Worm (Caenorhabditis elegans) whole organism, L1 larva: ENCODE results near the gene C33A12.3.

Source experiments
- C16A3.4 ChIP-seq: fragments of 150-350 bp; optimal IDR thresholded peaks from 2 replicates; lab custom pipeline; 2014; ENCODE audit warnings: missing biosample characterization, missing genetic modification characterization
- F16B12.6 ChIP-seq: fragments of 150-350 bp; optimal IDR thresholded peaks from 2 replicates; lab custom pipeline; 2014; ENCODE audit warnings: missing biosample characterization, missing genetic modification characterization
- aly-2 ChIP-seq: fragments of 150-350 bp; optimal IDR thresholded peaks from 2 replicates; lab custom pipeline; 2014; ENCODE audit warnings: missing biosample characterization, missing genetic modification characterization
- blmp-1 ChIP-seq: fragments of 150-350 bp; optimal IDR thresholded peaks from 2 replicates; lab custom pipeline; 2014; ENCODE audit warnings: missing biosample characterization, missing genetic modification characterization
- ceh-63 ChIP-seq: fragments of 200-800 bp; sonication (Bioruptor generic); optimal IDR thresholded peaks from 2 replicates; lab custom pipeline; 2018; ENCODE audit warnings: mild to moderate bottlenecking, missing genetic modification characterization, missing compliant biosample characterization
- ceh-8 ChIP-seq: fragments of 200-800 bp; sonication (Bioruptor generic); optimal IDR thresholded peaks from 2 replicates; lab custom pipeline; 2018; ENCODE audit warnings: mild to moderate bottlenecking, missing genetic modification characterization, moderate library complexity, missing compliant biosample characterization
- ceh-82 ChIP-seq, 3 experiments: fragments of 150-350 bp in 1 of 3; sonication (generic microtip) in 2 of 3; optimal IDR thresholded peaks; 2 replicates each; lab custom pipeline; 2014 to 2017; ENCODE audit warnings: missing biosample characterization in 3 of 3, missing genetic modification characterization in 3 of 3
- ceh-90 ChIP-seq: sonication (generic microtip); optimal IDR thresholded peaks from 2 replicates; lab custom pipeline; 2016; ENCODE audit warnings: missing genetic modification characterization, missing compliant biosample characterization
- ces-1 ChIP-seq: fragments of 150-350 bp; optimal IDR thresholded peaks from 2 replicates; lab custom pipeline; 2014; ENCODE audit warnings: missing biosample characterization, missing genetic modification reagents, missing genetic modification characterization
- dpl-1 ChIP-seq, 3 experiments: fragments of 150-350 bp in 2 of 3; sonication (generic microtip) in 1 of 3; optimal IDR thresholded peaks; 2 replicates each; lab custom pipeline; 2014 to 2017; ENCODE audit warnings: missing biosample characterization in 3 of 3, missing genetic modification characterization in 3 of 3, missing genetic modification reagents in 3 of 3
- efl-1 ChIP-seq, 4 experiments: fragments of 150-350 bp; optimal IDR thresholded peaks in 3 of 4; peaks in 1 of 4; 1 replicate in 1 of 4; 2 replicates in 3 of 4; lab custom pipeline; 2014; ENCODE audit warnings: missing biosample characterization in 2 of 4, missing genetic modification characterization in 2 of 4, missing genetic modification reagents in 2 of 4
- egl-13 ChIP-seq: sonication (generic microtip); optimal IDR thresholded peaks from 2 replicates; lab custom pipeline; 2016; ENCODE audit warnings: missing genotype, missing genetic modification reagents, missing genetic modification characterization, missing compliant biosample characterization
- egl-27 ChIP-seq, 2 experiments: fragments of 150-350 bp in 1 of 2; sonication (generic microtip); optimal IDR thresholded peaks; 3 replicates each; lab custom pipeline; 2017 to 2018; ENCODE audit warnings: missing biosample characterization in 2 of 2, missing genetic modification characterization in 2 of 2, missing genetic modification reagents in 2 of 2
- elt-2 ChIP-seq: sonication (generic microtip); optimal IDR thresholded peaks from 2 replicates; lab custom pipeline; 2016; ENCODE audit warnings: missing genetic modification characterization, mild to moderate bottlenecking, inconsistent platforms, missing compliant biosample characterization, missing genetic modification reagents
- fkh-4 ChIP-seq: sonication (generic microtip); optimal IDR thresholded peaks from 2 replicates; lab custom pipeline; 2016; ENCODE audit warnings: missing compliant biosample characterization, missing genetic modification characterization, borderline replicate concordance
- hlh-4 ChIP-seq: sonication (generic microtip); optimal IDR thresholded peaks from 2 replicates; lab custom pipeline; 2016; ENCODE audit warnings: mild to moderate bottlenecking, missing genetic modification characterization, missing compliant biosample characterization
- lin-15B ChIP-seq: fragments of 150-350 bp; sonication (generic microtip); optimal IDR thresholded peaks from 3 replicates; lab custom pipeline; 2014; ENCODE audit warnings: missing biosample characterization, missing genetic modification characterization
- lin-35 ChIP-seq, 2 experiments: fragments of 150-350 bp; optimal IDR thresholded peaks; 2 replicates each; lab custom pipeline; 2014; ENCODE audit warnings: missing biosample characterization in 2 of 2, missing genetic modification characterization in 2 of 2, missing genetic modification reagents in 2 of 2
- lir-3 ChIP-seq: sonication (generic microtip); optimal IDR thresholded peaks from 2 replicates; lab custom pipeline; 2016; ENCODE audit warnings: mild to moderate bottlenecking, missing genetic modification characterization, moderate library complexity, missing compliant biosample characterization; ENCODE audit not compliant: poor library complexity
- lsy-2 ChIP-seq, 2 experiments: fragments of 150-350 bp; optimal IDR thresholded peaks; 2 replicates each; lab custom pipeline; 2014; ENCODE audit warnings: missing biosample characterization in 2 of 2, missing genetic modification characterization in 2 of 2
- mab-9 ChIP-seq: fragments of 200-800 bp; sonication (Bioruptor generic); IDR thresholded peaks from 2 replicates; pipeline ENCODE4 v1.3.6; 2022; ENCODE audit warnings: missing genetic modification reagents, missing genetic modification characterization, missing compliant biosample characterization
- mdl-1 ChIP-seq, 2 experiments: fragments of 150-350 bp; optimal IDR thresholded peaks; 2 replicates each; lab custom pipeline; 2014 to 2017; ENCODE audit warnings: missing biosample characterization in 2 of 2, missing genetic modification characterization in 2 of 2, inconsistent platforms in 1 of 2
- nhr-19 ChIP-seq: fragments of 200-800 bp; sonication (Bioruptor generic); conservative IDR thresholded peaks from 2 replicates; pipeline ENCODE4 v1.3.6; 2022; ENCODE audit warnings: missing genetic modification characterization, missing compliant biosample characterization
- nhr-20 ChIP-seq: sonication (generic microtip); optimal IDR thresholded peaks from 2 replicates; lab custom pipeline; 2016; ENCODE audit warnings: mild to moderate bottlenecking, missing genetic modification characterization, missing compliant biosample characterization
- nhr-77 ChIP-seq: fragments of 150-350 bp; optimal IDR thresholded peaks from 2 replicates; lab custom pipeline; 2014; ENCODE audit warnings: missing biosample characterization, missing genetic modification characterization
- nhr-85 ChIP-seq: sonication (generic microtip); peaks from one replicate; lab custom pipeline; 2016; ENCODE audit warnings: missing genetic modification characterization, inconsistent platforms, missing compliant biosample characterization
- nhr-90 ChIP-seq: sonication (generic microtip); optimal IDR thresholded peaks from 2 replicates; lab custom pipeline; 2016; ENCODE audit warnings: mild to moderate bottlenecking, missing genetic modification characterization, missing compliant biosample characterization; ENCODE audit not compliant: poor library complexity
- rnt-1 ChIP-seq: sonication (generic microtip); optimal IDR thresholded peaks from 2 replicates; lab custom pipeline; 2016; ENCODE audit warnings: mild to moderate bottlenecking, missing genetic modification characterization, moderate library complexity, missing compliant biosample characterization
- snpc-4 ChIP-seq: fragments of 150-350 bp; optimal IDR thresholded peaks from 2 replicates; lab custom pipeline; 2014; ENCODE audit warnings: missing biosample characterization, missing genetic modification characterization
- snu-23 ChIP-seq: sonication (generic microtip); optimal IDR thresholded peaks from 2 replicates; lab custom pipeline; 2016; ENCODE audit warnings: missing genetic modification characterization, missing compliant biosample characterization
- sup-37 ChIP-seq: fragments of 200-800 bp; sonication (Bioruptor generic); optimal IDR thresholded peaks from 2 replicates; lab custom pipeline; 2018; ENCODE audit warnings: mild to moderate bottlenecking, missing genetic modification characterization, missing compliant biosample characterization
- unc-30 ChIP-seq: sonication (generic microtip); optimal IDR thresholded peaks from 2 replicates; lab custom pipeline; 2017; ENCODE audit warnings: missing biosample characterization, missing genetic modification characterization
- unc-98 ChIP-seq: fragments of 200-800 bp; sonication (Bioruptor generic); IDR thresholded peaks from 2 replicates; pipeline ENCODE4 v1.3.6; 2022; ENCODE audit warnings: missing genetic modification characterization, missing compliant biosample characterization
- vab-15 ChIP-seq: sonication (generic microtip); optimal IDR thresholded peaks from 2 replicates; lab custom pipeline; 2017; ENCODE audit warnings: missing genotype, mild to moderate bottlenecking, missing genetic modification characterization, missing compliant biosample characterization
- zag-1 ChIP-seq: fragments of 150-350 bp; optimal IDR thresholded peaks from 2 replicates; lab custom pipeline; 2014; ENCODE audit warnings: missing biosample characterization, missing genetic modification characterization
- ztf-11 ChIP-seq, 2 experiments: sonication (generic microtip); optimal IDR thresholded peaks; 2 replicates each; lab custom pipeline; 2016 to 2017; ENCODE audit warnings: missing genetic modification characterization in 2 of 2, missing biosample characterization in 1 of 2, missing compliant biosample characterization in 1 of 2
- ztf-4 ChIP-seq: fragments of 150-350 bp; optimal IDR thresholded peaks from 2 replicates; lab custom pipeline; 2014; ENCODE audit warnings: missing biosample characterization, missing genetic modification characterization

The C33A12.3 gene

DNA sequence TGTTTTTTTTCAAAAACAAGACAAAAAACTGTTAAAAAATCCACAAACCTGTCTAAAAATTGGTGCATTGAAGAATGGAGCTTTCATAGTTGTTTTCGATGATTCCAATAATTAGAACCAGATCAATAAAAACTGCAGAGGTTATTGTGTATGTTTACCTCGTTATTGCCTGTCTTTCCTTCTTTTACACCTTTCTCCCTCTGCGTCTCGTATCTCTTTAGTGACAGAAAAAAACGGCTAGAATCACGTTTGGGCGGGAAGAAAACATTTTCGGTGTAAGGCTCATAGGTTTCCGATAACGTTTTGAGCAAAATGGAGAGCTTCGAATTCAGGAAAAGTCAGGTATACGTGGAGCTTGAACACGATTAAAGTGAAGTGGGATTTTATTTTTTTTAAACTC is 4.2 kb downstream of the C33A12.3 start, which contains the start of gene ethe-1:
ethe-1 (minus strand) TSS at position 150 of the 400 bp plus-strand sequence.
- TF ChIP-seq blmp-1 (peak; percentile 14), egl-27 (tag; optimal IDR thresholded peaks at IDR 0.05; lab: Kevin White, UChicago) (no peak), ztf-11 (tag; optimal IDR thresholded peaks at IDR 0.05; lab: Kevin White, UChicago) (no peak), lir-3 (no peak), lsy-2 (tag; optimal IDR thresholded peaks at IDR 0.05; lab: Kevin White, UChicago) (no peak), ztf-4 (tag; lab: Kevin White, UChicago) (no peak), lin-35 (GFP tag; optimal IDR thresholded peaks at IDR 0.05; lab: Kevin White, UChicago) (peak in 1 of 2 experiments; percentile 22), vab-15 (tag; lab: Kevin White, UChicago) (no peak), nhr-77 (tag; lab: Kevin White, UChicago) (no peak), nhr-20 (tag; lab: Kevin White, UChicago) (no peak), dpl-1 (GFP tag; optimal IDR thresholded peaks at IDR 0.05; lab: Kevin White, UChicago) (peak in 2 of 3 experiments; percentile 0 to 26), C16A3.4 (tag; lab: Kevin White, UChicago) (no peak), ceh-90 (no peak), hlh-4 (no peak), nhr-90 (no peak), lin-15B (no peak), egl-13 (no peak), nhr-85 (tag; lab: Kevin White, UChicago) (no peak), aly-2 (no peak), ces-1 (GFP tag; lab: Kevin White, UChicago) (no peak), fkh-4 (tag; lab: Kevin White, UChicago) (no peak), ceh-63 (no peak), zag-1 (tag; lab: Kevin White, UChicago) (no peak), F16B12.6 (tag; lab: Kevin White, UChicago) (no peak), nhr-19 (GFP tag; lab: Robert Waterston, UW) (no peak), snpc-4 (peak; percentile 32), efl-1 (optimal IDR thresholded peaks at IDR 0.05; lab: Kevin White, UChicago) (peak; percentile 3 to 4), efl-1 (GFP tag; optimal IDR thresholded peaks at IDR 0.05 in 1 of 2; lab: Kevin White, UChicago) (peak in 1 of 2 experiments; percentile 91)

DNA sequence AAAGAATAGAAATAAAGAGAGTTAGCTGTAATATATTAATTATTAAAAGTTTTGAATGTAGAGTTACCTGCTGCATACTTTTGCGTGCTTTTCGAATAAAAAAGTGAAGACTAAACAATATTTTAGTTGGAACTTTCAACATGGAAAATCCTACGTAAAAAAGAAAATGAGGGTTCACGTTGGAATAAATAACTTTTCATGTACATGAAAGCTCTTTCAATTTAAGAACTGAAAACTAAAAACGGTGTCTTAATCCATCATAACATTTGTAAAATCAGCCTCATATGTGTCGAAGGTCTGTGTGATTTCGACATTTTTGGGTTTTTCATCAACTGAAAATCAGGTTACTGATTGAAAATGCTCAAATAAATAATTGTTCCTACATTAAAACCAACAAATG is 6.6 kb downstream of the C33A12.3 start, which contains the start of gene ttr-9:
ttr-9 (minus strand) TSS at position 101 of the 400 bp plus-strand sequence.
- TF ChIP-seq nhr-19 (GFP tag; lab: Robert Waterston, UW) (no peak), sup-37 (GFP tag; lab: Kevin White, UChicago) (no peak), ceh-82 (tag; optimal IDR thresholded peaks at IDR 0.05; lab: Kevin White, UChicago) (no peak), rnt-1 (tag; lab: Kevin White, UChicago) (no peak), lin-35 (GFP tag; optimal IDR thresholded peaks at IDR 0.05; lab: Kevin White, UChicago) (no peak), C16A3.4 (tag; lab: Kevin White, UChicago) (no peak), mab-9 (GFP tag; lab: Robert Waterston, UW) (no peak), efl-1 (optimal IDR thresholded peaks at IDR 0.05; lab: Kevin White, UChicago) (no peak), efl-1 (GFP tag; optimal IDR thresholded peaks at IDR 0.05 in 1 of 2; lab: Kevin White, UChicago) (no peak)
- TF ChIP-seq, all 84 proteins: peak for 0

- TF ChIP-seq ceh-82 (tag; optimal IDR thresholded peaks at IDR 0.05; lab: Kevin White, UChicago) (no peak), unc-30 (tag; lab: Kevin White, UChicago) (no peak), mdl-1 (tag; optimal IDR thresholded peaks at IDR 0.05; lab: Kevin White, UChicago) (no peak), unc-98 (no peak), efl-1 (optimal IDR thresholded peaks at IDR 0.05; lab: Kevin White, UChicago) (no peak), efl-1 (GFP tag; optimal IDR thresholded peaks at IDR 0.05 in 1 of 2; lab: Kevin White, UChicago) (peak in 1 of 2 experiments; percentile 69), blmp-1 (no peak), elt-2 (tag; lab: Kevin White, UChicago) (peak; percentile 69)
Observed at ce11 chrIV:9500100-9500499, 12.7 kb downstream of the C33A12.3 start, which contains the start of gene ugt-21. ugt-21 (plus strand) TSS chrIV:9500311.

ce11 chrIV:9499636-9500035 is 13.2 kb downstream of the C33A12.3 start:
- no peak for TF ChIP-seq ceh-8 (GFP tag; lab: Kevin White, UChicago)
- no peak for TF ChIP-seq nhr-85 (tag; lab: Kevin White, UChicago)
- no peak for TF ChIP-seq snu-23 (GFP tag; lab: Kevin White, UChicago)
- TF ChIP-seq rnt-1 (tag; lab: Kevin White, UChicago) = no peak
- TF ChIP-seq lin-35 (GFP tag; optimal IDR thresholded peaks at IDR 0.05; lab: Kevin White, UChicago) = no peak
